Fruit fly (Drosophila melanogaster) whole organism, embryonic: ENCODE results near the gene CG32248.

Source experiments
- Aef1 ChIP-seq: fragments of 200-800 bp; sonication (Bioruptor generic); IDR thresholded peaks from 3 replicates; pipeline ENCODE4 v1.3.6; 2022; ENCODE audit warnings: missing biosample characterization, missing genetic modification characterization
- BtbVII ChIP-seq: fragments of 200-800 bp; sonication (Bioruptor generic); optimal IDR thresholded peaks from 3 replicates; lab custom pipeline; 2017; ENCODE audit warnings: missing biosample characterization, mild to moderate bottlenecking, missing genetic modification characterization
- Bteb2 ChIP-seq: fragments of 200-800 bp; sonication (Bioruptor generic); optimal IDR thresholded peaks from 2 replicates; lab custom pipeline; 2016; ENCODE audit warnings: missing biosample characterization, missing genetic modification characterization
- CG10147 ChIP-seq: fragments of 200-800 bp; sonication (Bioruptor generic); optimal IDR thresholded peaks from 2 replicates; lab custom pipeline; 2019; ENCODE audit warnings: missing biosample characterization, mild to moderate bottlenecking, missing genetic modification characterization, moderate library complexity
- CG10321 ChIP-seq: fragments of 200-800 bp; sonication (Bioruptor generic); IDR thresholded peaks from 2 replicates; pipeline ENCODE4 v1.3.6; 2022; ENCODE audit warnings: missing biosample characterization, missing genetic modification characterization
- CG11504 ChIP-seq: fragments of 200-800 bp; sonication (Bioruptor generic); optimal IDR thresholded peaks from 3 replicates; lab custom pipeline; 2019; ENCODE audit warnings: missing biosample characterization, mild to moderate bottlenecking, missing genetic modification characterization, moderate library complexity
- CG11695 ChIP-seq: fragments of 200-800 bp; sonication (Bioruptor generic); IDR thresholded peaks from 3 replicates; pipeline ENCODE4 v1.3.6; 2022; ENCODE audit warnings: missing biosample characterization, missing genetic modification characterization
- CG1233 ChIP-seq: fragments of 200-800 bp; sonication (Bioruptor generic); optimal IDR thresholded peaks from 4 replicates; lab custom pipeline; 2018; ENCODE audit warnings: missing biosample characterization, mild to moderate bottlenecking, missing genetic modification characterization
- CG15011 ChIP-seq: fragments of 200-800 bp; sonication (Bioruptor generic); optimal IDR thresholded peaks from 3 replicates; lab custom pipeline; 2018; ENCODE audit warnings: missing biosample characterization, mild to moderate bottlenecking, missing genetic modification characterization
- CG16863 ChIP-seq: fragments of 200-800 bp; sonication (Bioruptor generic); optimal IDR thresholded peaks from 3 replicates; lab custom pipeline; 2016; ENCODE audit warnings: missing biosample characterization, missing genetic modification characterization
- CG18262 ChIP-seq: fragments of 200-800 bp; optimal IDR thresholded peaks from 3 replicates; lab custom pipeline; 2019; ENCODE audit warnings: missing biosample characterization, mild to moderate bottlenecking, missing genetic modification characterization, moderate library complexity
- CG18599 ChIP-seq: fragments of 200-800 bp; sonication (Bioruptor generic); optimal IDR thresholded peaks from 3 replicates; lab custom pipeline; 2017; ENCODE audit warnings: missing biosample characterization, missing genetic modification characterization, mild to moderate bottlenecking, moderate library complexity, missing genetic modification reagents
- CG31441 ChIP-seq: fragments of 200-800 bp; sonication (Bioruptor generic); IDR thresholded peaks from 2 replicates; pipeline ENCODE4 v1.3.6; 2022; ENCODE audit warnings: missing biosample characterization, missing genetic modification characterization
- CG32532 ChIP-seq: fragments of 200-800 bp; sonication (Bioruptor generic); IDR thresholded peaks from 2 replicates; pipeline ENCODE4 v1.3.6; 2022; ENCODE audit warnings: missing biosample characterization, missing genetic modification characterization
- CG3281 ChIP-seq: fragments of 200-800 bp; sonication (Bioruptor generic); optimal IDR thresholded peaks from 3 replicates; lab custom pipeline; 2017; ENCODE audit warnings: missing biosample characterization, mild to moderate bottlenecking, missing genetic modification characterization
- CG3847 ChIP-seq: fragments of 200-800 bp; sonication (Bioruptor generic); IDR thresholded peaks from 2 replicates; pipeline ENCODE4 v1.3.6; 2022; ENCODE audit warnings: missing biosample characterization, missing genetic modification characterization
- CG6689 ChIP-seq: fragments of 200-800 bp; sonication (Bioruptor generic); IDR thresholded peaks from 2 replicates; pipeline ENCODE4 v1.3.6; 2022; ENCODE audit warnings: missing biosample characterization, missing genetic modification characterization
- CG7839 ChIP-seq: fragments of 200-800 bp; sonication (Bioruptor generic); optimal IDR thresholded peaks from 3 replicates; lab custom pipeline; 2018; ENCODE audit warnings: missing biosample characterization, mild to moderate bottlenecking, missing genetic modification characterization, moderate library complexity
- CG9437 ChIP-seq: fragments of 200-800 bp; sonication (Bioruptor generic); optimal IDR thresholded peaks from 2 replicates; lab custom pipeline; 2018; ENCODE audit warnings: missing biosample characterization, mild to moderate bottlenecking, missing genetic modification characterization
- D19A ChIP-seq: fragments of 200-800 bp; optimal IDR thresholded peaks from 3 replicates; lab custom pipeline; 2019; ENCODE audit warnings: missing biosample characterization, mild to moderate bottlenecking, missing genetic modification characterization, moderate library complexity
- D19B ChIP-seq: fragments of 200-800 bp; sonication (Bioruptor generic); optimal IDR thresholded peaks from 2 replicates; lab custom pipeline; 2017; ENCODE audit warnings: missing biosample characterization, mild to moderate bottlenecking, missing genetic modification characterization
- Hr51 ChIP-seq, 2 experiments: fragments of 200-800 bp; sonication (Bioruptor generic); optimal IDR thresholded peaks; 2 replicates in 1 of 2; 3 replicates in 1 of 2; lab custom pipeline; 2016 to 2018; ENCODE audit warnings: missing biosample characterization in 2 of 2, missing genetic modification characterization in 2 of 2, mild to moderate bottlenecking in 1 of 2, moderate library complexity in 1 of 2
- Jarid2 ChIP-seq: fragments of 200-800 bp; sonication (Bioruptor generic); optimal IDR thresholded peaks from 3 replicates; lab custom pipeline; 2017; ENCODE audit warnings: mild to moderate bottlenecking, missing biosample characterization, missing genetic modification reagents, missing genetic modification characterization
- Meics ChIP-seq: fragments of 200-800 bp; sonication (Bioruptor generic); optimal IDR thresholded peaks from 2 replicates; lab custom pipeline; 2017; ENCODE audit warnings: missing biosample characterization, mild to moderate bottlenecking, missing genetic modification characterization
- Nf-YA ChIP-seq: fragments of 200-800 bp; sonication (Bioruptor generic); IDR thresholded peaks from 2 replicates; pipeline ENCODE4 v1.3.6; 2022; ENCODE audit warnings: missing biosample characterization, missing genetic modification characterization
- Ptx1 ChIP-seq: fragments of 200-800 bp; sonication (Bioruptor generic); IDR thresholded peaks from 2 replicates; pipeline ENCODE4 v1.3.6; 2022; ENCODE audit warnings: missing biosample characterization, missing genetic modification characterization
- Rfx ChIP-seq: fragments of 200-800 bp; sonication (Bioruptor generic); IDR thresholded peaks from 2 replicates; pipeline ENCODE4 v1.3.6; 2022; ENCODE audit warnings: missing biosample characterization, missing genetic modification characterization
- Sin3A ChIP-seq: fragments of >200 bp; optimal IDR thresholded peaks from 2 replicates; lab custom pipeline; 2018
- Sry-β ChIP-seq: fragments of 200-800 bp; sonication (Bioruptor generic); optimal IDR thresholded peaks from 2 replicates; lab custom pipeline; 2018; ENCODE audit warnings: missing biosample characterization, mild to moderate bottlenecking, missing genetic modification characterization, moderate library complexity
- Taf1 ChIP-seq: fragments of 200-800 bp; sonication (Bioruptor generic); IDR thresholded peaks from 2 replicates; pipeline ENCODE4 v1.3.6; 2022; ENCODE audit warnings: missing biosample characterization, missing genetic modification characterization
- al ChIP-seq: fragments of 200-800 bp; sonication (Bioruptor generic); IDR thresholded peaks from 2 replicates; pipeline ENCODE4 v1.3.6; 2022; ENCODE audit warnings: missing biosample characterization, missing genetic modification characterization
- aop ChIP-seq: fragments of 200-800 bp; sonication (Bioruptor generic); IDR thresholded peaks from 2 replicates; pipeline ENCODE4 v1.3.6; 2022; ENCODE audit warnings: missing biosample characterization, missing genetic modification characterization
- btn ChIP-seq: fragments of 200-800 bp; sonication (Bioruptor generic); optimal IDR thresholded peaks from 2 replicates; lab custom pipeline; 2016; ENCODE audit warnings: missing biosample characterization, missing genetic modification characterization
- crc ChIP-seq: fragments of 200-800 bp; sonication (Bioruptor generic); optimal IDR thresholded peaks from 2 replicates; lab custom pipeline; 2016; ENCODE audit warnings: missing biosample characterization, missing genetic modification characterization
- disco-r ChIP-seq: fragments of 200-800 bp; sonication (Bioruptor generic); optimal IDR thresholded peaks from 2 replicates; lab custom pipeline; 2016; ENCODE audit warnings: missing biosample characterization, missing genetic modification characterization
- emc ChIP-seq: fragments of 200-800 bp; sonication (Bioruptor generic); optimal IDR thresholded peaks from 2 replicates; lab custom pipeline; 2016; ENCODE audit warnings: missing biosample characterization, missing genetic modification characterization
- exex ChIP-seq: fragments of 200-800 bp; sonication (Bioruptor generic); optimal IDR thresholded peaks from 4 replicates; lab custom pipeline; 2018; ENCODE audit warnings: missing biosample characterization, mild to moderate bottlenecking, missing genetic modification characterization, moderate library complexity
- grau ChIP-seq: fragments of 200-800 bp; optimal IDR thresholded peaks from 3 replicates; lab custom pipeline; 2019; ENCODE audit warnings: missing biosample characterization, mild to moderate bottlenecking, missing genetic modification characterization, moderate library complexity
- gro ChIP-seq: fragments of 200-800 bp; sonication (Bioruptor generic); optimal IDR thresholded peaks from 2 replicates; lab custom pipeline; 2016; ENCODE audit warnings: missing biosample characterization, missing genetic modification characterization
- ind ChIP-seq: fragments of 200-800 bp; sonication (Bioruptor generic); optimal IDR thresholded peaks from 3 replicates; lab custom pipeline; 2016; ENCODE audit warnings: missing biosample characterization, missing genetic modification characterization
- lab ChIP-seq: fragments of 200-800 bp; sonication (Bioruptor generic); optimal IDR thresholded peaks from 3 replicates; lab custom pipeline; 2017; ENCODE audit warnings: missing biosample characterization, missing genetic modification characterization, mild to moderate bottlenecking, moderate library complexity, missing genetic modification reagents
- luna ChIP-seq: fragments of 200-800 bp; sonication (Bioruptor generic); optimal IDR thresholded peaks from 2 replicates; lab custom pipeline; 2016; ENCODE audit warnings: missing biosample characterization, missing genetic modification characterization
- mam ChIP-seq: fragments of 200-800 bp; sonication (Bioruptor generic); optimal IDR thresholded peaks from 3 replicates; lab custom pipeline; 2016; ENCODE audit warnings: missing biosample characterization, missing genetic modification characterization
- pan ChIP-seq, 4 experiments: fragments of >200 bp in 3 of 4; fragments of 200-800 bp in 1 of 4; sonication (Bioruptor generic) in 1 of 4; optimal IDR thresholded peaks in 3 of 4; IDR thresholded peaks in 1 of 4; 2 replicates each; pipeline versions ENCODE4 v1.3.6 to Lab custom; 2017 to 2022; ENCODE audit warnings: missing biosample characterization in 2 of 4, missing genetic modification characterization in 2 of 4, mixed read lengths in 1 of 4
- sens ChIP-seq: fragments of 200-800 bp; sonication (Bioruptor generic); peaks from one replicate; lab custom pipeline; 2016; ENCODE audit warnings: missing biosample characterization, missing genetic modification characterization
- slbo ChIP-seq: fragments of 200-800 bp; sonication (Bioruptor generic); IDR thresholded peaks from 2 replicates; pipeline ENCODE4 v1.3.6; 2022; ENCODE audit warnings: missing biosample characterization, missing genetic modification characterization
- slp2 ChIP-seq: fragments of 200-800 bp; sonication (Bioruptor generic); optimal IDR thresholded peaks from 2 replicates; lab custom pipeline; 2016; ENCODE audit warnings: missing biosample characterization, missing genetic modification characterization
- ssp ChIP-seq: fragments of 200-800 bp; sonication (Bioruptor generic); IDR thresholded peaks from 2 replicates; pipeline ENCODE4 v1.3.6; 2022; ENCODE audit warnings: missing biosample characterization, missing genetic modification characterization
- toy ChIP-seq: fragments of 200-800 bp; sonication (Bioruptor generic); IDR thresholded peaks from 2 replicates; pipeline ENCODE4 v1.3.6; 2022; ENCODE audit warnings: missing biosample characterization, missing genetic modification characterization

The CG32248 gene

DNA sequence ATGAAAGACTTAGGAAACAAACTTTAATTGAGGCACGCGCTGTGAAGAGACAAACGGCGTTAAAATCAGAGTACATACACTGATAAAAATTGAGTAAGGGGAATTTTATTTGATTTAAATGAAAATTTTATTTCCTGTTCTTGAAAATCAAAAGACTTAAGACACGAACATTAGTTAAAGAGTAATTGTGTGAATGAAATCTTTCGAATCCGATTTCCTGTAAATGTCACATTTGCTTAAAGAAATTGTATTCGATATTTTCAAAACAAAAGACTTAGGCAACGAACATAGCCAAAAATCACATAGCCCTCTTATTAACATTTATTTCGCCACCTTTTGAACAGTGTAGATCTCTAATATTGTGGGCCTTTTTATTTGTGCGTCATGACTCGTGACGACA, 25.7 kb upstream of the CG32248 start (continued):
- peak; percentile 63 for TF ChIP-seq lab (GFP tag; lab: Kevin White, UChicago)
- TF ChIP-seq Jarid2 (GFP tag; lab: Kevin White, UChicago): no peak
- TF ChIP-seq Hr51 (GFP tag; optimal IDR thresholded peaks at IDR 0.05; lab: Kevin White, UChicago): no peak
- TF ChIP-seq CG32532 (GFP tag; lab: Robert Waterston, UW): peak; percentile 78
- TF ChIP-seq aop (GFP tag; lab: Robert Waterston, UW): no peak
- peak; percentile 73 for TF ChIP-seq Rfx (GFP tag; lab: Robert Waterston, UW)
- 0 out of 2 replicates have a peak, but pooled peaks have one; percentile 12 for TF ChIP-seq toy (GFP tag; lab: Robert Waterston, UW)
- no peak for TF ChIP-seq pan (optimal IDR thresholded peaks at IDR 0.05; lab: Kevin White, UChicago)
- no peak for TF ChIP-seq pan (GFP tag; optimal IDR thresholded peaks at IDR 0.05 in 1 of 2, IDR thresholded peaks at IDR 0.05 in 1 of 2)
- TF ChIP-seq disco-r (GFP tag; lab: Kevin White, UChicago): no peak
- TF ChIP-seq D19A (tag; lab: Kevin White, UChicago): no peak
- TF ChIP-seq Bteb2: no peak
- no peak for TF ChIP-seq CG10321 (GFP tag; lab: Robert Waterston, UW)
- peak; percentile 44 for TF ChIP-seq CG11504 (tag; lab: Kevin White, UChicago)
- TF ChIP-seq grau (tag; lab: Kevin White, UChicago): peak; percentile 10
- peak; percentile 43 for TF ChIP-seq sens (GFP tag; lab: Kevin White, UChicago)
- TF ChIP-seq Nf-YA (GFP tag; lab: Robert Waterston, UW): no peak
- TF ChIP-seq CG9437: no peak
- TF ChIP-seq CG3847 (GFP tag; lab: Robert Waterston, UW): no peak
- peak; percentile 60 for TF ChIP-seq Meics
- TF ChIP-seq Taf1: no peak
- peak; percentile 57 for TF ChIP-seq CG18599 (GFP tag; lab: Kevin White, UChicago)
- TF ChIP-seq CG10147: peak; percentile 57
- no peak for TF ChIP-seq btn
- TF ChIP-seq CG18262 (tag; lab: Kevin White, UChicago): no peak
- no peak for TF ChIP-seq CG16863
- peak; percentile 1 for TF ChIP-seq ind (GFP tag; lab: Kevin White, UChicago)
- no peak for TF ChIP-seq ssp
- TF ChIP-seq D19B (GFP tag; lab: Kevin White, UChicago): peak; percentile 46
- TF ChIP-seq CG1233 (GFP tag; lab: Kevin White, UChicago): no peak
- 0 out of 3 replicates have a peak, but pooled peaks have one; percentile 25 for TF ChIP-seq CG11695 (GFP tag; lab: Robert Waterston, UW)
- peak; percentile 64 for TF ChIP-seq al (GFP tag; lab: Robert Waterston, UW)
- TF ChIP-seq CG31441: 0 out of 2 replicates have a peak, but pooled peaks have one; percentile 26
- peak; percentile 43 for TF ChIP-seq CG15011 (GFP tag; lab: Kevin White, UChicago)
- TF ChIP-seq CG6689 (GFP tag; lab: Robert Waterston, UW): peak; percentile 37; the same call in 1 of the 2 replicates
- TF ChIP-seq BtbVII (GFP tag; lab: Kevin White, UChicago): peak; percentile 10
- peak; percentile 34; the same call in 1 of the 2 replicates for TF ChIP-seq Ptx1 (GFP tag; lab: Robert Waterston, UW)
- peak; percentile 2 for TF ChIP-seq luna (GFP tag; lab: Kevin White, UChicago)
- peak; percentile 45 for TF ChIP-seq crc (GFP tag; lab: Kevin White, UChicago)
- TF ChIP-seq emc (GFP tag; lab: Kevin White, UChicago): no peak
- TF ChIP-seq Aef1 (GFP tag; lab: Robert Waterston, UW): 0 out of 3 replicates have a peak, but pooled peaks have one; percentile 12
- no peak for TF ChIP-seq exex (tag; lab: Kevin White, UChicago)
- TF ChIP-seq gro (GFP tag; lab: Kevin White, UChicago): peak; percentile 69
- TF ChIP-seq Sry-β (GFP tag; lab: Kevin White, UChicago): no peak
- TF ChIP-seq slbo (GFP tag; lab: Robert Waterston, UW): peak; percentile 28; the same call in 1 of the 2 replicates
- TF ChIP-seq CG7839 (tag; lab: Kevin White, UChicago): peak; percentile 46
- TF ChIP-seq CG3281 (GFP tag; lab: Kevin White, UChicago): peak; percentile 68
- peak; percentile 57 for TF ChIP-seq mam (GFP tag; lab: Kevin White, UChicago)
- no peak for TF ChIP-seq slp2
- TF ChIP-seq Sin3A (lab: Kevin White, UChicago): no peak
